Fruit fly (Drosophila melanogaster): ENCODE results near the gene Bulli.

Gene Bulli

DNA sequence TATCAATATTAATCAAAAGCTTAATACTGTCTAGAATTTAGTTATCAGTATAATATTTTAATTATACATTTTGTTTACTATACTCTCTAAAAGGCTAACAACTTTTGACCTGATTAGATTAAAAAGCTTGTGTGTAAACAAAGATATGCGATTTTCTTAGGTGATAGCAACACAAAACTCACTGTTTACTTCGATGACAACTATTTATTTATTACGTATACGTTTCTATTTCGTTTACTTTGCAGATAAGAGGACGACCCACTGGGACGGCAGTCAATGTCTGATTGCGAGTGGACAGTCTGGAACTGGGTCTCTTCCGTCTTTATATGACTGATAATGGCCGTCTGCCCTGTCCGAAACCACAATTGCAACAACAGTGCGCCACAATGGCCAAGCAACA, 34.3 kb downstream of the Bulli start (continued):
- TF ChIP-seq CG16779 (GFP tag; IDR thresholded peaks at IDR 0.05) (no peak), Gsc (GFP tag; IDR thresholded peaks at IDR 0.05) (no peak), corto (GFP tag; optimal IDR thresholded peaks at IDR 0.05) (no peak), CG6272 (GFP tag; IDR thresholded peaks at IDR 0.05) (no peak), CG10147 (GFP tag; optimal IDR thresholded peaks at IDR 0.05) (peak; percentile 12), aop (GFP tag; IDR thresholded peaks at IDR 0.05) (no peak), ab (GFP tag; optimal IDR thresholded peaks at IDR 0.05) (no peak), Bteb2 (GFP tag; optimal IDR thresholded peaks at IDR 0.05) (no peak), CG5180 (GFP tag; optimal IDR thresholded peaks at IDR 0.05) (peak; percentile 38), Sry-β (GFP tag; optimal IDR thresholded peaks at IDR 0.05) (peak; percentile 38), toy (GFP tag; IDR thresholded peaks at IDR 0.05) (no peak), BEAF-32 (GFP tag; optimal IDR thresholded peaks at IDR 0.05) (no peak), nerfin-2 (GFP tag; IDR thresholded peaks at IDR 0.05; ENCODE audit: partially characterized antibody) (no peak), CG6175 (GFP tag; IDR thresholded peaks at IDR 0.05) (no peak), jumu (GFP tag; optimal IDR thresholded peaks at IDR 0.05) (no peak), CG34376 (GFP tag; optimal IDR thresholded peaks at IDR 0.05) (peak; percentile 76), pzg (GFP tag; optimal IDR thresholded peaks at IDR 0.05) (no peak), Lim3 (GFP tag; IDR thresholded peaks at IDR 0.05) (no peak), Oli (tag; optimal IDR thresholded peaks at IDR 0.05) (no peak), wdn (GFP tag; IDR thresholded peaks at IDR 0.05) (no peak), CG4707 (GFP tag; optimal IDR thresholded peaks at IDR 0.05) (peak; percentile 51), chn (GFP tag; optimal IDR thresholded peaks at IDR 0.05) (no peak), E2f2 (GFP tag; IDR thresholded peaks at IDR 0.05) (no peak), vfl (GFP tag; optimal IDR thresholded peaks at IDR 0.05) (no peak), ci (GFP tag; IDR thresholded peaks at IDR 0.05) (peak; percentile 68), oc (tag; optimal IDR thresholded peaks at IDR 0.05) (no peak), CG13775 (GFP tag; optimal IDR thresholded peaks at IDR 0.05) (no peak), abd-A (tag; optimal IDR thresholded peaks at IDR 0.05) (no peak), emc (GFP tag; optimal IDR thresholded peaks at IDR 0.05) (no peak), sug (tag; optimal IDR thresholded peaks at IDR 0.05) (peak; percentile 95), CG16813 (GFP tag; IDR thresholded peaks at IDR 0.05; ENCODE audit: partially characterized antibody) (no peak), CG30431 (GFP tag; optimal IDR thresholded peaks at IDR 0.05) (no peak), p53 (GFP tag; optimal IDR thresholded peaks at IDR 0.05) (no peak), CG15269 (tag; optimal IDR thresholded peaks at IDR 0.05) (no peak), prd (optimal IDR thresholded peaks at IDR 0.05) (no peak), prd (GFP tag; IDR thresholded peaks at IDR 0.05) (no peak), CG16815 (GFP tag; optimal IDR thresholded peaks at IDR 0.05) (no peak), Drgx (GFP tag; IDR thresholded peaks at IDR 0.05) (no peak), Dp (GFP tag; optimal IDR thresholded peaks at IDR 0.05) (no peak), Spps (tag; optimal IDR thresholded peaks at IDR 0.05) (no peak), cato (GFP tag; optimal IDR thresholded peaks at IDR 0.05; ENCODE audit: borderline replicate concordance) (no peak), fru (optimal IDR thresholded peaks at IDR 0.05) (no peak), exex (tag; optimal IDR thresholded peaks at IDR 0.05) (peak; percentile 96), gsb (GFP tag; IDR thresholded peaks at IDR 0.05) (no peak), az2 (GFP tag; optimal IDR thresholded peaks at IDR 0.05) (no peak), vvl (GFP tag; IDR thresholded peaks at IDR 0.05) (no peak), CG15514 (GFP tag; optimal IDR thresholded peaks at IDR 0.05) (peak; percentile 17), CG2875 (GFP tag; optimal IDR thresholded peaks at IDR 0.05) (peak; percentile 52), Dad (GFP tag; optimal IDR thresholded peaks at IDR 0.05) (no peak), CG31388 (GFP tag; optimal IDR thresholded peaks at IDR 0.05) (no peak), unpg (GFP tag; optimal IDR thresholded peaks at IDR 0.05) (peak; percentile 42), klu (GFP tag; IDR thresholded peaks at IDR 0.05) (no peak), B-H1 (GFP tag; IDR thresholded peaks at IDR 0.05) (no peak)

Measured in whole organism, embryonic.